Worm (Caenorhabditis elegans) whole organism, L3 larva: ENCODE measurements around the gene prx-10.

Experiments used
- ZK546.5 ChIP-seq: sonication (generic microtip); optimal IDR thresholded peaks from 2 replicates; lab custom pipeline; 2017; ENCODE audit warnings: missing biosample characterization, missing genetic modification characterization
- ama-1 ChIP-seq: fragments of 150-350 bp; optimal IDR thresholded peaks from 2 replicates; lab custom pipeline; 2018
- ceh-9 ChIP-seq: sonication (generic microtip); optimal IDR thresholded peaks from 2 replicates; lab custom pipeline; 2018; ENCODE audit warnings: missing biosample characterization, missing genetic modification characterization
- elt-2 ChIP-seq: sonication (generic microtip); optimal IDR thresholded peaks from 2 replicates; lab custom pipeline; 2016; ENCODE audit warnings: missing genetic modification reagents, mild to moderate bottlenecking, missing genetic modification characterization, missing compliant biosample characterization
- fos-1 ChIP-seq: fragments of 150-350 bp; optimal IDR thresholded peaks from 2 replicates; lab custom pipeline; 2014; ENCODE audit warnings: missing biosample characterization, missing genetic modification characterization
- nfya-1 ChIP-seq: sonication (generic microtip); optimal IDR thresholded peaks from 2 replicates; lab custom pipeline; 2017; ENCODE audit warnings: missing genetic modification characterization, mild to moderate bottlenecking, missing compliant biosample characterization, antibody characterized with exemption, moderate library complexity; ENCODE audit not compliant: insufficient read depth
- nhr-237 ChIP-seq: fragments of 150-350 bp; optimal IDR thresholded peaks from 2 replicates; lab custom pipeline; 2014; ENCODE audit warnings: missing biosample characterization, missing genetic modification characterization
- nhr-28 ChIP-seq: fragments of 150-350 bp; optimal IDR thresholded peaks from 2 replicates; lab custom pipeline; 2014; ENCODE audit warnings: missing biosample characterization, missing genetic modification characterization
- pha-4 ChIP-seq: fragments of 150-350 bp; optimal IDR thresholded peaks from 2 replicates; lab custom pipeline; 2014; ENCODE audit warnings: missing biosample characterization, missing genetic modification reagents, missing genetic modification characterization
- pqm-1 ChIP-seq: fragments of 150-350 bp; optimal IDR thresholded peaks from 2 replicates; lab custom pipeline; 2017; ENCODE audit warnings: missing biosample characterization, missing genetic modification characterization, inconsistent platforms
- unc-39 ChIP-seq: sonication (generic microtip); optimal IDR thresholded peaks from 4 replicates; lab custom pipeline; 2017; ENCODE audit warnings: missing biosample characterization, missing genetic modification characterization

DNA sequence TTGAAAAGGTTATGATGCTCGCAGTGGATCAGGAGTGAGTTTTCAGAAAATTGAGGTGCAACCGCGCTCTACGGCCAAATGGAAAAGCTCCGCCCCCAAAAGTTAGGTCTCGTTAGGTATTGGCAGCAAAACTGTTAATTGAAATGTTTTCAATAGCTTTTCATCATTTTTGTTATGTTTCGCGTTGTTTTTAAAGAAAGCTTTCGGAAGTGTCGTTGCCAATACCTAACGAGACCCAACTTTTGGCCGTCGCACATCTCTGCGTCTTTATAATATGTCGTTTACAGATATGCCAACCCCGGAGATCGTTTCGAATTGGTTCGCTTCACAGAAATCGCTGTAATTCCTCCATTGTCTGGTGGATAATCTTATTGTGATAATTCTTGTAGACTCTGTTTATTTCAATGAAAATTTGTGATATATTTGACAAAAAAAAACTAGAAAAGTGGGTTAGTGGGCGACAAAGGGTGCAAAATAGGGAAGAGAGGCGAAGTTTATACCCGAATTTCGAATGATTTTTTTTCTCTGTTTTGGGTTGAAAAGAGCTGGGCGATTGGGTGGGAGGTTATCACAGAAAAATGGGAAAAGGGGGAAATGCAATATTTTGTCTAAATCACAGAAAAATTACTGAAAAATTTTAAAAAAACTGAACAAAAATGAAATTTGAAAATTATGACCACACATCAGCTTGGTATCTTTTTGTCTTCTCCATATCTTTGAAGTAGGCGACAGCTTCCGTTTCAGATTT is 39.7 kb upstream of the prx-10 start:
- TF ChIP-seq fos-1 (no peak), nhr-237 (tag; lab: Kevin White, UChicago) (no peak), elt-2 (tag; lab: Kevin White, UChicago) (peak; percentile 52), ama-1 (lab: Kevin White, UChicago) (peak; percentile 69), unc-39 (tag; lab: Kevin White, UChicago) (no peak), pha-4 (tag; lab: Kevin White, UChicago) (no peak), ZK546.5 (tag; lab: Kevin White, UChicago) (no peak), nhr-28 (no peak), ceh-9 (tag; lab: Kevin White, UChicago) (no peak), pqm-1 (no peak), nfya-1 (tag; lab: Kevin White, UChicago) (no peak)
